Fruit fly (Drosophila melanogaster): Measurements from ENCODE around the gene CG4995.

Gene CG4995

dm6 chr2L:10372297-10372696, 50.0 kb downstream of the CG4995 start:
- no peak for TF ChIP-seq CG17801 (GFP tag; optimal IDR thresholded peaks at IDR 0.05; ENCODE audit: partially characterized antibody)

- no peak for TF ChIP-seq CG17801 (GFP tag; optimal IDR thresholded peaks at IDR 0.05; ENCODE audit: partially characterized antibody)
Observed at dm6 chr2L:10373605-10374269, 51.5 kb downstream of the CG4995 start, which contains the start of gene rho-5. Gene rho-5 (minus strand): TSS chr2L:10373900.

Measured in ovary, adult (tissue).